Worm (Caenorhabditis elegans) whole organism, L1 larva: ENCODE data around the gene gst-44.

ENCODE experiments used
- C16A3.4 ChIP-seq: fragments of 150-350 bp; optimal IDR thresholded peaks from 2 replicates; lab custom pipeline; 2014; ENCODE audit warnings: missing biosample characterization, missing genetic modification characterization
- ama-1 ChIP-seq: fragments of 150-350 bp; optimal IDR thresholded peaks from 2 replicates; lab custom pipeline; 2014
- ceh-63 ChIP-seq: fragments of 200-800 bp; sonication (Bioruptor generic); optimal IDR thresholded peaks from 2 replicates; lab custom pipeline; 2018; ENCODE audit warnings: mild to moderate bottlenecking, missing genetic modification characterization, missing compliant biosample characterization
- lin-13 ChIP-seq: fragments of 150-350 bp; optimal IDR thresholded peaks from 2 replicates; lab custom pipeline; 2014; ENCODE audit warnings: missing biosample characterization, missing genetic modification reagents, missing genetic modification characterization
- lin-35 ChIP-seq, 2 experiments: fragments of 150-350 bp; optimal IDR thresholded peaks; 2 replicates each; lab custom pipeline; 2014; ENCODE audit warnings: missing biosample characterization in 2 of 2, missing genetic modification characterization in 2 of 2, missing genetic modification reagents in 2 of 2
- lin-39 ChIP-seq: fragments of 150-350 bp; optimal IDR thresholded peaks from 2 replicates; lab custom pipeline; 2014; ENCODE audit warnings: missing biosample characterization, missing genetic modification reagents, missing genetic modification characterization
- mdl-1 ChIP-seq, 2 experiments: fragments of 150-350 bp; optimal IDR thresholded peaks; 2 replicates each; lab custom pipeline; 2014 to 2017; ENCODE audit warnings: missing biosample characterization in 2 of 2, missing genetic modification characterization in 2 of 2, inconsistent platforms in 1 of 2
- mep-1 ChIP-seq: fragments of 150-350 bp; optimal IDR thresholded peaks from 2 replicates; lab custom pipeline; 2014; ENCODE audit warnings: missing biosample characterization, missing genetic modification characterization
- nhr-28 ChIP-seq: fragments of 150-350 bp; optimal IDR thresholded peaks from 2 replicates; lab custom pipeline; 2014; ENCODE audit warnings: missing biosample characterization, missing genetic modification characterization
- nhr-47 ChIP-seq: sonication (generic microtip); optimal IDR thresholded peaks from 2 replicates; lab custom pipeline; 2016; ENCODE audit warnings: mild to moderate bottlenecking, missing genetic modification characterization, moderate library complexity, missing compliant biosample characterization
- nhr-77 ChIP-seq: fragments of 150-350 bp; optimal IDR thresholded peaks from 2 replicates; lab custom pipeline; 2014; ENCODE audit warnings: missing biosample characterization, missing genetic modification characterization
- unc-62 ChIP-seq: fragments of 150-350 bp; optimal IDR thresholded peaks from 2 replicates; lab custom pipeline; 2014; ENCODE audit warnings: missing biosample characterization, missing genetic modification reagents, missing genetic modification characterization
- unc-86 ChIP-seq: sonication (generic microtip); optimal IDR thresholded peaks from 2 replicates; lab custom pipeline; 2016; ENCODE audit warnings: missing genetic modification characterization, missing compliant biosample characterization
- vab-15 ChIP-seq: sonication (generic microtip); optimal IDR thresholded peaks from 2 replicates; lab custom pipeline; 2017; ENCODE audit warnings: missing genotype, mild to moderate bottlenecking, missing genetic modification characterization, missing compliant biosample characterization

ce11 chrV:16342258-16342618, 48.5 kb upstream of the gst-44 start, which contains the start of gene nhr-193:
- no peak for TF ChIP-seq mdl-1 (tag; optimal IDR thresholded peaks at IDR 0.05; lab: Kevin White, UChicago)
- TF ChIP-seq lin-13, result no peak
- no peak for TF ChIP-seq nhr-77
- no peak for TF ChIP-seq C16A3.4 (tag; lab: Kevin White, UChicago)
- no peak for TF ChIP-seq ceh-63
- TF ChIP-seq nhr-28 (tag; lab: Kevin White, UChicago), result no peak
- no peak for TF ChIP-seq ama-1
- no peak for TF ChIP-seq mep-1
- no peak for TF ChIP-seq unc-86 (tag; lab: Kevin White, UChicago)
- no peak for TF ChIP-seq vab-15
- no peak for TF ChIP-seq unc-62 (GFP tag; lab: Kevin White, UChicago)
- TF ChIP-seq nhr-47 (tag; lab: Kevin White, UChicago), result no peak
- TF ChIP-seq lin-39 (tag; lab: Kevin White, UChicago), result no peak
- peak in 1 of 2 experiments; percentile 37 for TF ChIP-seq lin-35 (GFP tag; optimal IDR thresholded peaks at IDR 0.05; lab: Kevin White, UChicago)
